Fruit fly (Drosophila melanogaster): Measurements from ENCODE around the gene senju.

- peak; percentile 71 for TF ChIP-seq Hr96 (GFP tag; optimal IDR thresholded peaks at IDR 0.05)
- TF ChIP-seq CG7101 (tag; optimal IDR thresholded peaks at IDR 0.05): peak; percentile 73
- TF ChIP-seq cnc (optimal IDR thresholded peaks at IDR 0.05): no peak
- no peak for TF ChIP-seq kay (GFP tag; ENCODE audit: borderline replicate concordance)
- peak; percentile 52 for TF ChIP-seq ovo (GFP tag; optimal IDR thresholded peaks at IDR 0.05)
- TF ChIP-seq bab1 (GFP tag; optimal IDR thresholded peaks at IDR 0.05): peak; percentile 83
- TF ChIP-seq cic (GFP tag; optimal IDR thresholded peaks at IDR 0.05): no peak
- TF ChIP-seq Mnt (GFP tag; optimal IDR thresholded peaks at IDR 0.05): peak; percentile 56
- peak; percentile 78 for TF ChIP-seq CG1620 (GFP tag; optimal IDR thresholded peaks at IDR 0.05)
- peak; percentile 49 for TF ChIP-seq tj (GFP tag; optimal IDR thresholded peaks at IDR 0.05)
- peak; percentile 55 for TF ChIP-seq CG12768 (GFP tag; optimal IDR thresholded peaks at IDR 0.05)
Measured at dm6 chr2L:5010784-5011260, 41.8 kb upstream of the senju start, which contains the start of the genes CG31917, Tfb5 and SelT.
